Fruit fly (Drosophila melanogaster) whole organism, embryonic: Measurements from ENCODE around the gene PolG2.

Experiments
- Abd-B ChIP-seq: fragments of 200-800 bp; sonication (Bioruptor generic); optimal IDR thresholded peaks from 2 replicates; lab custom pipeline; 2018; ENCODE audit warnings: missing biosample characterization, mild to moderate bottlenecking, missing genetic modification characterization, moderate library complexity
- CG10147 ChIP-seq: fragments of 200-800 bp; sonication (Bioruptor generic); optimal IDR thresholded peaks from 2 replicates; lab custom pipeline; 2019; ENCODE audit warnings: missing biosample characterization, mild to moderate bottlenecking, missing genetic modification characterization, moderate library complexity
- CG10321 ChIP-seq: fragments of 200-800 bp; sonication (Bioruptor generic); IDR thresholded peaks from 2 replicates; pipeline ENCODE4 v1.3.6; 2022; ENCODE audit warnings: missing biosample characterization, missing genetic modification characterization
- CG11695 ChIP-seq: fragments of 200-800 bp; sonication (Bioruptor generic); IDR thresholded peaks from 3 replicates; pipeline ENCODE4 v1.3.6; 2022; ENCODE audit warnings: missing biosample characterization, missing genetic modification characterization
- CG12391 ChIP-seq: fragments of 200-800 bp; sonication (Bioruptor generic); optimal IDR thresholded peaks from 3 replicates; lab custom pipeline; 2018; ENCODE audit warnings: missing biosample characterization, mild to moderate bottlenecking, missing genetic modification characterization, moderate library complexity
- CG14667 ChIP-seq: fragments of 200-800 bp; sonication (Bioruptor generic); IDR thresholded peaks from 2 replicates; pipeline ENCODE4 v1.3.6; 2022; ENCODE audit warnings: missing biosample characterization, missing genetic modification characterization
- CG15011 ChIP-seq: fragments of 200-800 bp; sonication (Bioruptor generic); optimal IDR thresholded peaks from 3 replicates; lab custom pipeline; 2018; ENCODE audit warnings: missing biosample characterization, mild to moderate bottlenecking, missing genetic modification characterization
- CG17802 ChIP-seq: fragments of 200-800 bp; sonication (Bioruptor generic); optimal IDR thresholded peaks from 2 replicates; lab custom pipeline; 2018; ENCODE audit warnings: missing biosample characterization, mild to moderate bottlenecking, missing genetic modification characterization, moderate library complexity
- CG18619 ChIP-seq: fragments of 200-800 bp; sonication (Bioruptor generic); optimal IDR thresholded peaks from 3 replicates; lab custom pipeline; 2017; ENCODE audit warnings: missing biosample characterization, mild to moderate bottlenecking, missing genetic modification characterization
- CG2678 ChIP-seq: fragments of 200-800 bp; sonication (Bioruptor generic); optimal IDR thresholded peaks from 3 replicates; lab custom pipeline; 2019; ENCODE audit warnings: missing biosample characterization, mild to moderate bottlenecking, missing genetic modification characterization, moderate library complexity
- CG30431 ChIP-seq: fragments of 200-800 bp; sonication (Bioruptor generic); optimal IDR thresholded peaks from 2 replicates; lab custom pipeline; 2017; ENCODE audit warnings: missing biosample characterization, missing genetic modification characterization
- CG31388 ChIP-seq: fragments of 200-800 bp; sonication (Bioruptor generic); optimal IDR thresholded peaks from 2 replicates; lab custom pipeline; 2016; ENCODE audit warnings: missing biosample characterization, missing genetic modification characterization
- CG5245 ChIP-seq: fragments of 200-800 bp; sonication (Bioruptor generic); optimal IDR thresholded peaks from 3 replicates; lab custom pipeline; 2016; ENCODE audit warnings: missing biosample characterization, missing genetic modification characterization
- CG7839 ChIP-seq: fragments of 200-800 bp; sonication (Bioruptor generic); optimal IDR thresholded peaks from 3 replicates; lab custom pipeline; 2018; ENCODE audit warnings: missing biosample characterization, mild to moderate bottlenecking, missing genetic modification characterization, moderate library complexity
- CG7987 ChIP-seq: fragments of 200-800 bp; sonication (Bioruptor generic); optimal IDR thresholded peaks from 2 replicates; lab custom pipeline; 2018; ENCODE audit warnings: missing biosample characterization, mild to moderate bottlenecking, missing genetic modification characterization, moderate library complexity
- CG9437 ChIP-seq: fragments of 200-800 bp; sonication (Bioruptor generic); optimal IDR thresholded peaks from 2 replicates; lab custom pipeline; 2018; ENCODE audit warnings: missing biosample characterization, mild to moderate bottlenecking, missing genetic modification characterization
- CG9727 ChIP-seq: fragments of 200-800 bp; sonication (Bioruptor generic); optimal IDR thresholded peaks from 3 replicates; lab custom pipeline; 2017; ENCODE audit warnings: missing biosample characterization, mild to moderate bottlenecking, missing genetic modification characterization
- CoRest ChIP-seq: fragments of 200-800 bp; sonication (Bioruptor generic); optimal IDR thresholded peaks from 3 replicates; lab custom pipeline; 2018; ENCODE audit warnings: missing biosample characterization, mild to moderate bottlenecking, missing genetic modification characterization, moderate library complexity
- Eip74EF ChIP-seq, 2 experiments: fragments of 200-800 bp in 1 of 2; fragments of >200 bp in 1 of 2; sonication (Bioruptor generic) in 1 of 2; optimal IDR thresholded peaks; 2 replicates each; lab custom pipeline; 2017 to 2019; ENCODE audit warnings: missing biosample characterization in 2 of 2, missing genetic modification characterization in 2 of 2, mild to moderate bottlenecking in 1 of 2, moderate library complexity in 1 of 2
- Fer2 ChIP-seq: fragments of 200-800 bp; sonication (Bioruptor generic); optimal IDR thresholded peaks from 2 replicates; lab custom pipeline; 2018; ENCODE audit warnings: missing biosample characterization, mild to moderate bottlenecking, missing genetic modification characterization, moderate library complexity
- Fer3 ChIP-seq: fragments of 200-800 bp; sonication (Bioruptor generic); optimal IDR thresholded peaks from 2 replicates; lab custom pipeline; 2018; ENCODE audit warnings: missing biosample characterization, mild to moderate bottlenecking, missing genetic modification characterization, moderate library complexity
- Gug ChIP-seq: fragments of 200-800 bp; sonication (Bioruptor generic); IDR thresholded peaks from 4 replicates; pipeline ENCODE4 v1.3.6; 2022; ENCODE audit warnings: missing biosample characterization, missing genetic modification characterization
- HLH54F ChIP-seq: fragments of 200-800 bp; sonication (Bioruptor generic); optimal IDR thresholded peaks from 3 replicates; lab custom pipeline; 2016; ENCODE audit warnings: missing biosample characterization, missing genetic modification characterization
- Lhr ChIP-seq: fragments of 200-800 bp; sonication (Bioruptor generic); optimal IDR thresholded peaks from 3 replicates; lab custom pipeline; 2017; ENCODE audit warnings: mild to moderate bottlenecking, missing biosample characterization, missing genetic modification reagents, missing genetic modification characterization
- Lpt ChIP-seq: fragments of >200 bp; optimal IDR thresholded peaks from 2 replicates; lab custom pipeline; 2018; ENCODE audit warnings: missing biosample characterization, missing genetic modification characterization
- Meics ChIP-seq: fragments of 200-800 bp; sonication (Bioruptor generic); optimal IDR thresholded peaks from 2 replicates; lab custom pipeline; 2017; ENCODE audit warnings: missing biosample characterization, mild to moderate bottlenecking, missing genetic modification characterization
- Nf-YB ChIP-seq: fragments of 200-800 bp; sonication (Bioruptor generic); optimal IDR thresholded peaks from 3 replicates; lab custom pipeline; 2019; ENCODE audit warnings: missing biosample characterization, mild to moderate bottlenecking, missing genetic modification characterization, moderate library complexity
- Oli ChIP-seq: fragments of 200-800 bp; sonication (Bioruptor generic); optimal IDR thresholded peaks from 2 replicates; lab custom pipeline; 2018; ENCODE audit warnings: missing biosample characterization, mild to moderate bottlenecking, missing genetic modification characterization, moderate library complexity
- Opbp ChIP-seq: fragments of 200-800 bp; sonication (Bioruptor generic); IDR thresholded peaks from 3 replicates; pipeline ENCODE4 v1.3.6; 2022; ENCODE audit warnings: missing biosample characterization, missing genetic modification characterization; ENCODE audit not compliant: partially characterized antibody
- PHDP ChIP-seq: fragments of 200-800 bp; sonication (Bioruptor generic); optimal IDR thresholded peaks from 3 replicates; lab custom pipeline; 2018; ENCODE audit warnings: missing biosample characterization, mild to moderate bottlenecking, missing genetic modification characterization, moderate library complexity
- Ptx1 ChIP-seq: fragments of 200-800 bp; sonication (Bioruptor generic); IDR thresholded peaks from 2 replicates; pipeline ENCODE4 v1.3.6; 2022; ENCODE audit warnings: missing biosample characterization, missing genetic modification characterization
- Sin3A ChIP-seq: fragments of >200 bp; optimal IDR thresholded peaks from 2 replicates; lab custom pipeline; 2018
- Spps ChIP-seq: fragments of 200-800 bp; sonication (Bioruptor generic); optimal IDR thresholded peaks from 2 replicates; lab custom pipeline; 2018; ENCODE audit warnings: missing biosample characterization, mild to moderate bottlenecking, missing genetic modification characterization
- Trl ChIP-seq, 3 experiments: fragments of >200 bp in 2 of 3; fragments of 200-800 bp in 1 of 3; sonication (Bioruptor generic) in 1 of 3; optimal IDR thresholded peaks; 2 replicates in 1 of 3; 3 replicates in 2 of 3; lab custom pipeline; 2016 to 2017; ENCODE audit warnings: missing biosample characterization in 1 of 3, missing genetic modification characterization in 1 of 3
- Xbp1 ChIP-seq: fragments of 200-800 bp; sonication (Bioruptor generic); optimal IDR thresholded peaks from 3 replicates; lab custom pipeline; 2016; ENCODE audit warnings: missing biosample characterization, mild to moderate bottlenecking, missing genetic modification characterization
- al ChIP-seq: fragments of 200-800 bp; sonication (Bioruptor generic); IDR thresholded peaks from 2 replicates; pipeline ENCODE4 v1.3.6; 2022; ENCODE audit warnings: missing biosample characterization, missing genetic modification characterization
- bbx ChIP-seq: fragments of 200-800 bp; sonication (Bioruptor generic); IDR thresholded peaks from 2 replicates; pipeline ENCODE4 v1.3.6; 2022; ENCODE audit warnings: missing biosample characterization, missing genetic modification characterization; ENCODE audit not compliant: partially characterized antibody
- crol ChIP-seq: fragments of 200-800 bp; sonication (Bioruptor generic); IDR thresholded peaks from 2 replicates; pipeline ENCODE4 v1.3.6; 2022; ENCODE audit warnings: missing biosample characterization, missing genetic modification characterization
- cwo ChIP-seq: fragments of 200-800 bp; sonication (Bioruptor generic); optimal IDR thresholded peaks from 3 replicates; lab custom pipeline; 2017; ENCODE audit warnings: missing biosample characterization, missing genetic modification characterization, mild to moderate bottlenecking, moderate library complexity, missing genetic modification reagents
- dm ChIP-seq: fragments of 200-800 bp; sonication (Bioruptor generic); optimal IDR thresholded peaks from 3 replicates; lab custom pipeline; 2016; ENCODE audit warnings: missing biosample characterization, missing genetic modification characterization
- dysf ChIP-seq: fragments of 200-800 bp; sonication (Bioruptor generic); IDR thresholded peaks from 3 replicates; pipeline ENCODE4 v1.3.6; 2022; ENCODE audit warnings: missing biosample characterization, missing genetic modification characterization
- inv ChIP-seq: fragments of 200-800 bp; sonication (Bioruptor generic); IDR thresholded peaks from 2 replicates; pipeline ENCODE4 v1.3.6; 2022; ENCODE audit warnings: missing biosample characterization, missing genetic modification characterization; ENCODE audit not compliant: partially characterized antibody
- mld ChIP-seq: fragments of 200-800 bp; sonication (Bioruptor generic); IDR thresholded peaks from 3 replicates; pipeline ENCODE4 v1.3.6; 2022; ENCODE audit warnings: missing biosample characterization, missing genetic modification characterization; ENCODE audit not compliant: partially characterized antibody
- nmo ChIP-seq: fragments of 200-800 bp; sonication (Bioruptor generic); optimal IDR thresholded peaks from 2 replicates; lab custom pipeline; 2018; ENCODE audit warnings: missing biosample characterization, mild to moderate bottlenecking, missing genetic modification characterization, moderate library complexity
- p53 ChIP-seq: fragments of 200-800 bp; sonication (Bioruptor generic); optimal IDR thresholded peaks from 2 replicates; lab custom pipeline; 2016; ENCODE audit warnings: missing biosample characterization, missing genetic modification characterization
- peb ChIP-seq: fragments of 200-800 bp; sonication (Bioruptor generic); IDR thresholded peaks from 2 replicates; pipeline ENCODE4 v1.3.6; 2022; ENCODE audit warnings: missing biosample characterization, missing genetic modification characterization
- slou ChIP-seq: fragments of 200-800 bp; sonication (Bioruptor generic); optimal IDR thresholded peaks from 3 replicates; lab custom pipeline; 2016; ENCODE audit warnings: missing biosample characterization, missing genetic modification characterization
- ssp ChIP-seq: fragments of 200-800 bp; sonication (Bioruptor generic); IDR thresholded peaks from 2 replicates; pipeline ENCODE4 v1.3.6; 2022; ENCODE audit warnings: missing biosample characterization, missing genetic modification characterization
- stwl ChIP-seq: fragments of 200-800 bp; sonication (Bioruptor generic); optimal IDR thresholded peaks from 3 replicates; lab custom pipeline; 2018; ENCODE audit warnings: missing biosample characterization, mild to moderate bottlenecking, missing genetic modification characterization, moderate library complexity
- tx ChIP-seq: fragments of 200-800 bp; sonication (Bioruptor generic); optimal IDR thresholded peaks from 2 replicates; lab custom pipeline; 2016; ENCODE audit warnings: missing biosample characterization, missing genetic modification characterization

PolG2 gene

dm6 chr2L:13843692-13844284, 10.9 kb upstream of the PolG2 start, which contains the start of gene CG33306:
Gene CG33306, minus strand, starts transcription at chr2L:13843742.
- TF ChIP-seq Sin3A (lab: Kevin White, UChicago) (no peak), Eip74EF (GFP tag; optimal IDR thresholded peaks at IDR 0.05; lab: Kevin White, UChicago) (no peak), dm (GFP tag; lab: Kevin White, UChicago) (no peak), Nf-YB (GFP tag; lab: Kevin White, UChicago) (no peak), slou (no peak), CG11695 (GFP tag; lab: Robert Waterston, UW) (no peak), Meics (GFP tag; lab: Kevin White, UChicago) (peak; percentile 14), Spps (tag; lab: Kevin White, UChicago) (no peak), CG10147 (GFP tag; lab: Kevin White, UChicago) (no peak), tx (GFP tag; lab: Kevin White, UChicago) (no peak), CG10321 (GFP tag; lab: Robert Waterston, UW) (no peak), mld (GFP tag; lab: Robert Waterston, UW) (no peak), Ptx1 (GFP tag; lab: Robert Waterston, UW) (no peak), Gug (GFP tag; lab: Robert Waterston, UW) (no peak), ssp (no peak), CG7987 (no peak), Lhr (GFP tag; lab: Kevin White, UChicago) (no peak), CG15011 (GFP tag; lab: Kevin White, UChicago) (no peak), Xbp1 (GFP tag; lab: Kevin White, UChicago) (no peak), Opbp (GFP tag; lab: Robert Waterston, UW) (no peak), CG7839 (tag; lab: Kevin White, UChicago) (peak; percentile 23), PHDP (tag; lab: Kevin White, UChicago) (peak; percentile 7), CG17802 (no peak), CoRest (tag; lab: Kevin White, UChicago) (no peak), CG9437 (GFP tag; lab: Kevin White, UChicago) (no peak), inv (GFP tag; lab: Robert Waterston, UW) (no peak), Trl (optimal IDR thresholded peaks at IDR 0.05; lab: Kevin White, UChicago) (no peak), Trl (GFP tag; optimal IDR thresholded peaks at IDR 0.05; lab: Kevin White, UChicago) (no peak), nmo (GFP tag; lab: Kevin White, UChicago) (no peak), bbx (GFP tag; lab: Robert Waterston, UW) (no peak), HLH54F (GFP tag; lab: Kevin White, UChicago) (no peak), Lpt (GFP tag; lab: Kevin White, UChicago) (no peak), CG5245 (GFP tag; lab: Kevin White, UChicago) (no peak), Oli (tag; lab: Kevin White, UChicago) (no peak), p53 (GFP tag; lab: Kevin White, UChicago) (no peak), stwl (tag; lab: Kevin White, UChicago) (no peak), al (GFP tag; lab: Robert Waterston, UW) (no peak), CG12391 (peak; percentile 24), cwo (GFP tag; lab: Kevin White, UChicago) (peak; percentile 3), peb (GFP tag; lab: Robert Waterston, UW) (no peak), Fer3 (tag; lab: Kevin White, UChicago) (peak; percentile 21), CG18619 (GFP tag; lab: Kevin White, UChicago) (no peak), CG31388 (GFP tag; lab: Kevin White, UChicago) (no peak), CG9727 (GFP tag; lab: Kevin White, UChicago) (no peak), Abd-B (GFP tag; lab: Kevin White, UChicago) (no peak), CG30431 (GFP tag; lab: Kevin White, UChicago) (no peak), dysf (GFP tag; lab: Robert Waterston, UW) (no peak), crol (GFP tag; lab: Robert Waterston, UW) (no peak), CG14667 (GFP tag; lab: Robert Waterston, UW) (no peak), CG2678 (tag; lab: Kevin White, UChicago) (peak; percentile 51), Fer2 (no peak)
